Worm (Caenorhabditis elegans): Measurements from ENCODE around the gene gpa-6.

The gpa-6 gene

DNA sequence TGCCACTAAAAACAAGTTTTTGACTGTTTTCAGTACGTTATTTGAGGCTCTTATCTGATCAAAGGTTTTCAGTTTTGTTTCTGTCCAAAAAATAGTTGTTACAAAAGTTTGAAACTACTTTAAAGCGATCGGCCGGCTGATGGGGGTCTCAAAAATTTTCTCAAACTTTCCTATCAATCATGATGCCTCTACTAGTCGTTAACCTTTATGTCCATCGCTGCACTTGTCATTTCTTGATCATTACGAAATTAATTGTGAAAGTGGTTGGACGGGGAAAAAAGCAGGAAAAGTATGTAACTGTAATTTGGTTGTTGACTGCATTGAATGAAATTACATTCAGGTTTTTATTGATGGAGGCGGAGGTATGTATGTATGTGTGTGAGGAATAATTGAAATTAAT is 31.1 kb upstream of the gpa-6 start:
- TF ChIP-seq Y79H2A.3 (GFP tag; conservative IDR thresholded peaks at IDR 0.05) (no peak), unc-62 (GFP tag; optimal IDR thresholded peaks at IDR 0.05) (peak; percentile 2), rpc-1 (optimal IDR thresholded peaks at IDR 0.05) (no peak), rpc-1 (tag; optimal IDR thresholded peaks at IDR 0.05) (no peak), cebp-1 (GFP tag; IDR thresholded peaks at IDR 0.05) (peak; percentile 73), cebp-1 (tag; optimal IDR thresholded peaks at IDR 0.05) (peak; percentile 78), nhr-80 (tag; optimal IDR thresholded peaks at IDR 0.05) (peak; percentile 43)

DNA sequence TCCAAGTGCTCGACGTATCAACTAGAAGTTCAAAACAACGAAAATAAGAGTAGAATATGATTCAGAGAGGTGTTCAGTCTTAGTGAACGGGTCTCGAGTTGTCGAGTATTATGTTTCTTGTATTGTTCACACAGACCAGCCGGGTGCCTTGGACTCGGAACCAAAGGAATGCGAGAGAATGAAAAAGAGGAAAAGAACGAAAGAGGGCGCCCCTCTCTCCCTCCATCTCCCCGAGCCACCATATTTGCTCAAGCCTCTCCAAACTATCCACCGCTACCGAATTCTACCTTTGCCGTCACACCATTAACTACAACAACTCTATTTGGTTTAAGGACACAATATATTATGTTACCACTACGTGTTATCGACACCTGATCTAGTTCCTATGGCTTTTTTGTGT is 29.2 kb upstream of the gpa-6 start:
- TF ChIP-seq sea-2 (GFP tag; IDR thresholded peaks at IDR 0.05) (no peak), him-1 (tag; optimal IDR thresholded peaks at IDR 0.05) (no peak), ztf-6 (GFP tag; IDR thresholded peaks at IDR 0.05) (no peak), ztf-22 (GFP tag; optimal IDR thresholded peaks at IDR 0.05) (no peak), Y95B8A.8 (GFP tag; IDR thresholded peaks at IDR 0.05) (no peak), pbrm-1 (GFP tag; IDR thresholded peaks at IDR 0.05) (no peak)

DNA sequence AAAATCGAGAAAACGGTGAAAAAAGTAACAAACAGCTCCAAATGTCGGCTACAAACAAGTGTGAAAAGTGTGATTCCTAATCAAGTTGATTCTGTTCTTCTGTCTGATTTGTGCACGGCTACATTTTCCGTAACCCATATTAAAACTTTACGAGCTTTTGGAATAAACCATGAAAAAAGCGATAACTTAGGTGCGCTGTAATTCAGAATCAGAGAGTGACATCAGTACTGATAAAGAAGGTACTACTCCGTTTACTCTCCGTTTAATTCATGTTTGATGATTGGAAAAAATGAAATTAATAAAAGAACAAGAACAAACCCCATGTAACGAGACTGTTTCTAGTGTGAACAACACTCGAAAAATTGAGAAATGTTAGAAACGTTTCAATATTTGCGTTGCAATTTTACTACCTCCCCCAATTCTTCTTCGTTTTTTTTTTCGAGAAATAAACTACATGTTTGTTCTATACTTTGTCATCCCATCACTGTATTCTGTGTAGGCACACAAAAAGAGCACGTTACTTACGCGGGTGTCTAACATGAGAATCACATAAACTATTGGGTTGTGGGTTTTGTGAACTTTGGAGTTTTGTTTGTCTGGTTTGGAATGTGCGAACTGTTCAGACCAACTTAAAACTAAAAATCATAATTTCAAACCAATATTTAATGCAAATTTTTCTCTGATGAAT is 28.5 kb upstream of the gpa-6 start:
- TF ChIP-seq ceh-79 (tag; optimal IDR thresholded peaks at IDR 0.05) (no peak), B0336.3 (GFP tag; IDR thresholded peaks at IDR 0.05) (no peak), ztf-3 (GFP tag; optimal IDR thresholded peaks at IDR 0.05) (no peak), bed-1 (GFP tag; IDR thresholded peaks at IDR 0.05) (no peak), mes-4 (tag; optimal IDR thresholded peaks at IDR 0.05) (no peak), ceh-27 (GFP tag; optimal IDR thresholded peaks at IDR 0.05) (no peak), hmg-20 (GFP tag; IDR thresholded peaks at IDR 0.05) (no peak)

- no peak for TF ChIP-seq F57C9.4 (tag; optimal IDR thresholded peaks at IDR 0.05)
- peak; percentile 69 for TF ChIP-seq nhr-80 (tag; optimal IDR thresholded peaks at IDR 0.05)
Observed at ce11 chrX:13163185-13163584, 27.8 kb upstream of the gpa-6 start.

ce11 chrX:13164301-13164700 is 26.7 kb upstream of the gpa-6 start:
- TF ChIP-seq snpc-1.3 (tag; optimal IDR thresholded peaks at IDR 0.05; ENCODE audit: insufficient read depth) (no peak), ztf-6 (GFP tag; IDR thresholded peaks at IDR 0.05) (no peak), tbp1 (GFP tag; optimal IDR thresholded peaks at IDR 0.05) (no peak), attf-6 (GFP tag; IDR thresholded peaks at IDR 0.05) (no peak), ztf-3 (GFP tag; optimal IDR thresholded peaks at IDR 0.05) (no peak), cebp-2 (GFP tag; IDR thresholded peaks at IDR 0.05) (no peak), C17E4.6 (GFP tag; IDR thresholded peaks at IDR 0.05) (no peak), nhr-80 (tag; optimal IDR thresholded peaks at IDR 0.05) (no peak), ceh-40 (GFP tag; IDR thresholded peaks at IDR 0.05) (no peak), B0019.2 (GFP tag; conservative IDR thresholded peaks at IDR 0.05) (no peak), mxl-1 (tag; optimal IDR thresholded peaks at IDR 0.05) (no peak), Y79H2A.3 (GFP tag; conservative IDR thresholded peaks at IDR 0.05) (no peak), aptf-3 (GFP tag; IDR thresholded peaks at IDR 0.05) (no peak), chd-7 (tag; optimal IDR thresholded peaks at IDR 0.05) (peak; percentile 16), mel-28 (tag; optimal IDR thresholded peaks at IDR 0.05; ENCODE audit: borderline replicate concordance) (peak; percentile 2), hmg-20 (GFP tag; IDR thresholded peaks at IDR 0.05) (no peak), xnd-1 (tag; optimal IDR thresholded peaks at IDR 0.05) (no peak), madf-3 (GFP tag; IDR thresholded peaks at IDR 0.05) (no peak), gei-17 (GFP tag; optimal IDR thresholded peaks at IDR 0.05) (no peak), cebp-1 (GFP tag; IDR thresholded peaks at IDR 0.05) (no peak), cebp-1 (tag; optimal IDR thresholded peaks at IDR 0.05) (peak; percentile 18), somi-1 (GFP tag; optimal IDR thresholded peaks at IDR 0.05) (peak; percentile 36)
